Fruit fly (Drosophila melanogaster) whole organism, adult: ENCODE measurements around the gene Cul3.

Experiments used
- CG11617 ChIP-seq: fragments of 200-800 bp; sonication (Bioruptor generic); optimal IDR thresholded peaks from 2 replicates; lab custom pipeline; 2017; ENCODE audit warnings: mild to moderate bottlenecking, missing biosample characterization, missing genetic modification reagents, missing genetic modification characterization
- CG12768 ChIP-seq: fragments of 200-800 bp; sonication (Bioruptor generic); optimal IDR thresholded peaks from 2 replicates; lab custom pipeline; 2017; ENCODE audit warnings: missing biosample characterization, missing genetic modification characterization, mild to moderate bottlenecking, moderate library complexity, missing genetic modification reagents
- Clk ChIP-seq: fragments of 200-800 bp; sonication (Bioruptor generic); optimal IDR thresholded peaks from 2 replicates; lab custom pipeline; 2017; ENCODE audit warnings: missing biosample characterization, missing genetic modification characterization
- Crg-1 ChIP-seq: fragments of 200-800 bp; sonication (Bioruptor generic); optimal IDR thresholded peaks from 2 replicates; lab custom pipeline; 2016; ENCODE audit warnings: missing biosample characterization, missing genetic modification characterization
- Hr96 ChIP-seq: fragments of 200-800 bp; sonication (Bioruptor generic); optimal IDR thresholded peaks from 2 replicates; lab custom pipeline; 2016; ENCODE audit warnings: missing biosample characterization, missing genetic modification characterization
- bab1 ChIP-seq: fragments of 200-800 bp; sonication (Bioruptor generic); optimal IDR thresholded peaks from 3 replicates; lab custom pipeline; 2019; ENCODE audit warnings: missing biosample characterization, mild to moderate bottlenecking, missing genetic modification characterization, moderate library complexity
- cic ChIP-seq: fragments of 200-800 bp; sonication (Bioruptor generic); optimal IDR thresholded peaks from 2 replicates; lab custom pipeline; 2017; ENCODE audit warnings: missing biosample characterization, mild to moderate bottlenecking, missing genetic modification characterization, moderate library complexity
- cnc ChIP-seq, 2 experiments: fragments of >200 bp; optimal IDR thresholded peaks; 2 replicates each; lab custom pipeline; 2017
- pad ChIP-seq: fragments of 200-800 bp; sonication (Bioruptor generic); optimal IDR thresholded peaks from 3 replicates; lab custom pipeline; 2017; ENCODE audit warnings: missing biosample characterization, missing genetic modification characterization, mild to moderate bottlenecking, moderate library complexity, missing genetic modification reagents
- tj ChIP-seq: fragments of 200-800 bp; sonication (Bioruptor generic); optimal IDR thresholded peaks from 3 replicates; lab custom pipeline; 2017; ENCODE audit warnings: missing biosample characterization, mild to moderate bottlenecking, missing genetic modification characterization, moderate library complexity
- toe ChIP-seq: fragments of 200-800 bp; sonication (Bioruptor generic); optimal IDR thresholded peaks from 2 replicates; lab custom pipeline; 2016; ENCODE audit warnings: missing biosample characterization, missing genetic modification characterization

DNA sequence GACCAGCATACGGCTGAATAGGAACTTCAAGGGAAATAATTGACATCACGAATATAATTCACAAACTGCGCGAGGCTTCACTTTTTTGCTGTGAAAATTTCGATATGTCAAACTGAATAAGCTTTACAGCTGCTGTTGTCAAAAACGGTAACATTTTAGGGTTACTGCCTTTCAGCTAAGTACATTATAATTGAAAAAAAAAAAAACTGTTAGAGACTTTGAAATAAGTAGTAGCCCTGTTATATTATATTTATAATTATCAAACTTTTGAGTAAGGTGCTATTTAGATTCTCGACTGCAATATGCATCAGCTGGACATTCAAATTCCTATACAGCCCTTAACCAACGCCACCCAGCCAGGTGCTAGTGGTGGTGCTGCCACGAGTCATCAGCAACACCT is 47.0 kb upstream of the Cul3 start, which contains the start of gene nht:
- TF ChIP-seq tj (GFP tag; lab: Kevin White, UChicago) (no peak), CG12768 (GFP tag; lab: Kevin White, UChicago) (no peak), cnc (optimal IDR thresholded peaks at IDR 0.05; lab: Kevin White, UChicago) (no peak), Clk (GFP tag; lab: Kevin White, UChicago) (no peak), pad (GFP tag; lab: Kevin White, UChicago) (no peak), toe (no peak), cic (GFP tag; lab: Kevin White, UChicago) (no peak), bab1 (GFP tag; lab: Kevin White, UChicago) (no peak), Hr96 (no peak), Crg-1 (GFP tag; lab: Kevin White, UChicago) (no peak), CG11617 (GFP tag; lab: Kevin White, UChicago) (no peak)
